Fruit fly (Drosophila melanogaster) whole organism, embryonic: ENCODE measurements around the gene NPF.
A peak's percentile ranks its signal among the peaks of the same experiment; 100 is the strongest.

Experiments used
- Ada2b ChIP-seq: fragments of 200-800 bp; sonication (Bioruptor generic); IDR thresholded peaks from 2 replicates; pipeline ENCODE4 v1.3.6; 2022; ENCODE audit warnings: missing biosample characterization, missing genetic modification characterization
- Bgb ChIP-seq: fragments of 200-800 bp; sonication (Bioruptor generic); IDR thresholded peaks from 2 replicates; pipeline ENCODE4 v1.3.6; 2022; ENCODE audit warnings: missing biosample characterization, missing genetic modification characterization; ENCODE audit not compliant: partially characterized antibody
- CG11247 ChIP-seq: fragments of 200-800 bp; sonication (Bioruptor generic); IDR thresholded peaks from 2 replicates; pipeline ENCODE4 v1.3.6; 2022; ENCODE audit warnings: missing biosample characterization, missing genetic modification characterization
- CG11456 ChIP-seq: fragments of 200-800 bp; sonication (Bioruptor generic); IDR thresholded peaks from 3 replicates; pipeline ENCODE4 v1.3.6; 2022; ENCODE audit warnings: missing biosample characterization, missing genetic modification characterization
- CG11695 ChIP-seq: fragments of 200-800 bp; sonication (Bioruptor generic); IDR thresholded peaks from 3 replicates; pipeline ENCODE4 v1.3.6; 2022; ENCODE audit warnings: missing biosample characterization, missing genetic modification characterization
- CG12104 ChIP-seq: fragments of 200-800 bp; sonication (Bioruptor generic); optimal IDR thresholded peaks from 3 replicates; lab custom pipeline; 2016; ENCODE audit warnings: missing biosample characterization, missing genetic modification characterization
- CG1529 ChIP-seq: fragments of 200-800 bp; sonication (Bioruptor generic); optimal IDR thresholded peaks from 3 replicates; lab custom pipeline; 2018; ENCODE audit warnings: missing biosample characterization, missing genetic modification characterization
- CG15479 ChIP-seq: fragments of 200-800 bp; sonication (Bioruptor generic); optimal IDR thresholded peaks from 3 replicates; lab custom pipeline; 2019; ENCODE audit warnings: missing biosample characterization, mild to moderate bottlenecking, missing genetic modification characterization, moderate library complexity
- CG16815 ChIP-seq: fragments of 200-800 bp; sonication (Bioruptor generic); optimal IDR thresholded peaks from 3 replicates; lab custom pipeline; 2017; ENCODE audit warnings: missing biosample characterization, mild to moderate bottlenecking, missing genetic modification characterization
- CG17802 ChIP-seq: fragments of 200-800 bp; sonication (Bioruptor generic); optimal IDR thresholded peaks from 2 replicates; lab custom pipeline; 2018; ENCODE audit warnings: missing biosample characterization, mild to moderate bottlenecking, missing genetic modification characterization, moderate library complexity
- CG18619 ChIP-seq: fragments of 200-800 bp; sonication (Bioruptor generic); optimal IDR thresholded peaks from 3 replicates; lab custom pipeline; 2017; ENCODE audit warnings: missing biosample characterization, mild to moderate bottlenecking, missing genetic modification characterization
- CG2116 ChIP-seq: fragments of 200-800 bp; sonication (Bioruptor generic); optimal IDR thresholded peaks from 3 replicates; lab custom pipeline; 2018; ENCODE audit warnings: missing biosample characterization, mild to moderate bottlenecking, missing genetic modification characterization
- CG30431 ChIP-seq: fragments of 200-800 bp; sonication (Bioruptor generic); optimal IDR thresholded peaks from 2 replicates; lab custom pipeline; 2017; ENCODE audit warnings: missing biosample characterization, missing genetic modification characterization
- CG3163 ChIP-seq: fragments of 200-800 bp; sonication (Bioruptor generic); optimal IDR thresholded peaks from 3 replicates; lab custom pipeline; 2016; ENCODE audit warnings: missing biosample characterization, missing genetic modification characterization
- CG3407 ChIP-seq: fragments of 200-800 bp; sonication (Bioruptor generic); optimal IDR thresholded peaks from 2 replicates; lab custom pipeline; 2018; ENCODE audit warnings: missing biosample characterization, mild to moderate bottlenecking, missing genetic modification characterization
- CG3995 ChIP-seq: fragments of 200-800 bp; sonication (Bioruptor generic); optimal IDR thresholded peaks from 3 replicates; lab custom pipeline; 2016; ENCODE audit warnings: missing biosample characterization, missing genetic modification characterization
- CG5180 ChIP-seq: fragments of 200-800 bp; sonication (Bioruptor generic); optimal IDR thresholded peaks from 3 replicates; lab custom pipeline; 2017; ENCODE audit warnings: missing biosample characterization, missing genetic modification characterization, mild to moderate bottlenecking, moderate library complexity, missing genetic modification reagents
- CG6683 ChIP-seq: fragments of 200-800 bp; sonication (Bioruptor generic); optimal IDR thresholded peaks from 2 replicates; lab custom pipeline; 2017; ENCODE audit warnings: missing biosample characterization, mild to moderate bottlenecking, missing genetic modification characterization, missing genetic modification reagents
- CG7963 ChIP-seq: fragments of 200-800 bp; sonication (Bioruptor generic); IDR thresholded peaks from 3 replicates; pipeline ENCODE4 v1.3.6; 2022; ENCODE audit warnings: missing biosample characterization, missing genetic modification characterization; ENCODE audit not compliant: partially characterized antibody
- CG8281 ChIP-seq: fragments of 200-800 bp; sonication (Bioruptor generic); optimal IDR thresholded peaks from 2 replicates; lab custom pipeline; 2018; ENCODE audit warnings: missing biosample characterization, mild to moderate bottlenecking, missing genetic modification characterization, moderate library complexity
- CTCF ChIP-seq: fragments of 200-800 bp; sonication (Bioruptor generic); optimal IDR thresholded peaks from 2 replicates; lab custom pipeline; 2017; ENCODE audit warnings: missing biosample characterization, mild to moderate bottlenecking, missing genetic modification characterization, moderate library complexity
- CoRest ChIP-seq: fragments of 200-800 bp; sonication (Bioruptor generic); optimal IDR thresholded peaks from 3 replicates; lab custom pipeline; 2018; ENCODE audit warnings: missing biosample characterization, mild to moderate bottlenecking, missing genetic modification characterization, moderate library complexity
- Dek ChIP-seq: fragments of 200-800 bp; sonication (Bioruptor generic); optimal IDR thresholded peaks from 3 replicates; lab custom pipeline; 2019; ENCODE audit warnings: missing biosample characterization, mild to moderate bottlenecking, missing genetic modification characterization, moderate library complexity
- HLHmδ ChIP-seq: fragments of 200-800 bp; sonication (Bioruptor generic); optimal IDR thresholded peaks from 2 replicates; lab custom pipeline; 2018; ENCODE audit warnings: missing biosample characterization, mild to moderate bottlenecking, missing genetic modification characterization, moderate library complexity
- HmgZ ChIP-seq: fragments of 200-800 bp; sonication (Bioruptor generic); optimal IDR thresholded peaks from 2 replicates; lab custom pipeline; 2018; ENCODE audit warnings: missing biosample characterization, mild to moderate bottlenecking, missing genetic modification characterization
- Lhr ChIP-seq: fragments of 200-800 bp; sonication (Bioruptor generic); optimal IDR thresholded peaks from 3 replicates; lab custom pipeline; 2017; ENCODE audit warnings: mild to moderate bottlenecking, missing biosample characterization, missing genetic modification reagents, missing genetic modification characterization
- Lpt ChIP-seq: fragments of >200 bp; optimal IDR thresholded peaks from 2 replicates; lab custom pipeline; 2018; ENCODE audit warnings: missing biosample characterization, missing genetic modification characterization
- MTF-1 ChIP-seq: fragments of 200-800 bp; sonication (Bioruptor generic); optimal IDR thresholded peaks from 2 replicates; lab custom pipeline; 2018; ENCODE audit warnings: missing biosample characterization, mild to moderate bottlenecking, missing genetic modification characterization, borderline replicate concordance
- NFAT ChIP-seq: fragments of 200-800 bp; sonication (Bioruptor generic); IDR thresholded peaks from 2 replicates; pipeline ENCODE4 v1.3.6; 2022; ENCODE audit warnings: missing biosample characterization, missing genetic modification characterization
- PHDP ChIP-seq: fragments of 200-800 bp; sonication (Bioruptor generic); optimal IDR thresholded peaks from 3 replicates; lab custom pipeline; 2018; ENCODE audit warnings: missing biosample characterization, mild to moderate bottlenecking, missing genetic modification characterization, moderate library complexity
- Six4 ChIP-seq: fragments of 200-800 bp; sonication (Bioruptor generic); optimal IDR thresholded peaks from 2 replicates; lab custom pipeline; 2016; ENCODE audit warnings: missing biosample characterization, missing genetic modification characterization
- Sry-β ChIP-seq: fragments of 200-800 bp; sonication (Bioruptor generic); optimal IDR thresholded peaks from 2 replicates; lab custom pipeline; 2018; ENCODE audit warnings: missing biosample characterization, mild to moderate bottlenecking, missing genetic modification characterization, moderate library complexity
- Sry-δ ChIP-seq: fragments of 200-800 bp; sonication (Bioruptor generic); optimal IDR thresholded peaks from 2 replicates; lab custom pipeline; 2016; ENCODE audit warnings: missing biosample characterization, missing genetic modification characterization
- ash1 ChIP-seq: fragments of 200-800 bp; sonication (Bioruptor generic); optimal IDR thresholded peaks from 2 replicates; lab custom pipeline; 2018; ENCODE audit warnings: missing biosample characterization, mild to moderate bottlenecking, missing genetic modification characterization
- chn ChIP-seq: fragments of 200-800 bp; sonication (Bioruptor generic); optimal IDR thresholded peaks from 2 replicates; lab custom pipeline; 2016; ENCODE audit warnings: missing biosample characterization, missing genetic modification characterization
- crp ChIP-seq, 2 experiments: fragments of 200-800 bp; sonication (Bioruptor generic); optimal IDR thresholded peaks; 2 replicates in 1 of 2; 3 replicates in 1 of 2; lab custom pipeline; 2017; ENCODE audit warnings: missing biosample characterization in 2 of 2, missing genetic modification characterization in 2 of 2, mild to moderate bottlenecking in 1 of 2, moderate library complexity in 1 of 2
- da ChIP-seq: fragments of 200-800 bp; sonication (Bioruptor generic); optimal IDR thresholded peaks from 2 replicates; lab custom pipeline; 2016; ENCODE audit warnings: missing biosample characterization, missing genetic modification characterization
- dan ChIP-seq: fragments of 200-800 bp; sonication (Bioruptor generic); IDR thresholded peaks from 2 replicates; pipeline ENCODE4 v1.3.6; 2022; ENCODE audit warnings: missing biosample characterization, missing genetic modification characterization
- gce ChIP-seq: fragments of 200-800 bp; sonication (Bioruptor generic); IDR thresholded peaks from 3 replicates; pipeline ENCODE4 v1.3.6; 2022; ENCODE audit warnings: missing biosample characterization, missing genetic modification characterization
- gcm ChIP-seq: fragments of 200-800 bp; sonication (Bioruptor generic); optimal IDR thresholded peaks from 2 replicates; lab custom pipeline; 2019; ENCODE audit warnings: missing biosample characterization, mild to moderate bottlenecking, missing genetic modification characterization, moderate library complexity
- hkb ChIP-seq, 2 experiments: fragments of 200-800 bp in 1 of 2; fragments of >200 bp in 1 of 2; sonication (Bioruptor generic) in 1 of 2; IDR thresholded peaks in 1 of 2; optimal IDR thresholded peaks in 1 of 2; 2 replicates each; pipeline versions ENCODE4 v1.3.6 to Lab custom; 2017 to 2022; ENCODE audit warnings: missing biosample characterization in 1 of 2, missing genetic modification characterization in 1 of 2
- lab ChIP-seq: fragments of 200-800 bp; sonication (Bioruptor generic); optimal IDR thresholded peaks from 3 replicates; lab custom pipeline; 2017; ENCODE audit warnings: missing biosample characterization, missing genetic modification characterization, mild to moderate bottlenecking, moderate library complexity, missing genetic modification reagents
- lbe ChIP-seq: fragments of 200-800 bp; sonication (Bioruptor generic); optimal IDR thresholded peaks from 2 replicates; lab custom pipeline; 2016; ENCODE audit warnings: missing biosample characterization, mild to moderate bottlenecking, missing genetic modification characterization
- nerfin-2 ChIP-seq: fragments of 200-800 bp; sonication (Bioruptor generic); IDR thresholded peaks from 2 replicates; pipeline ENCODE4 v1.3.6; 2022; ENCODE audit warnings: missing biosample characterization, missing genetic modification characterization; ENCODE audit not compliant: partially characterized antibody
- nmo ChIP-seq: fragments of 200-800 bp; sonication (Bioruptor generic); optimal IDR thresholded peaks from 2 replicates; lab custom pipeline; 2018; ENCODE audit warnings: missing biosample characterization, mild to moderate bottlenecking, missing genetic modification characterization, moderate library complexity
- pan ChIP-seq, 4 experiments: fragments of >200 bp in 3 of 4; fragments of 200-800 bp in 1 of 4; sonication (Bioruptor generic) in 1 of 4; optimal IDR thresholded peaks in 3 of 4; IDR thresholded peaks in 1 of 4; 2 replicates each; pipeline versions ENCODE4 v1.3.6 to Lab custom; 2017 to 2022; ENCODE audit warnings: missing biosample characterization in 2 of 4, missing genetic modification characterization in 2 of 4, mixed read lengths in 1 of 4
- sd ChIP-seq: fragments of 200-800 bp; sonication (Bioruptor generic); optimal IDR thresholded peaks from 3 replicates; lab custom pipeline; 2018; ENCODE audit warnings: missing biosample characterization, mild to moderate bottlenecking, missing genetic modification characterization, moderate library complexity
- sna ChIP-seq: fragments of 200-800 bp; sonication (Bioruptor generic); IDR thresholded peaks from 2 replicates; pipeline ENCODE4 v1.3.6; 2022; ENCODE audit warnings: missing biosample characterization, missing genetic modification characterization; ENCODE audit not compliant: partially characterized antibody
- zen2 ChIP-seq: fragments of 200-800 bp; sonication (Bioruptor generic); IDR thresholded peaks from 3 replicates; pipeline ENCODE4 v1.3.6; 2022; ENCODE audit warnings: missing biosample characterization, missing genetic modification characterization; ENCODE audit not compliant: partially characterized antibody

Gene NPF

dm6 chr3R:16652091-16652490, 43.1 kb downstream of the NPF start, which contains the start of gene CG14907 (continued):
- TF ChIP-seq CG8281 (tag; lab: Kevin White, UChicago) (no peak), CG3995 (no peak), CG3163 (GFP tag; lab: Kevin White, UChicago) (no peak), hkb (optimal IDR thresholded peaks at IDR 0.05; lab: Kevin White, UChicago) (no peak), hkb (GFP tag; IDR thresholded peaks at IDR 0.05; lab: Robert Waterston, UW) (no peak), ash1 (GFP tag; lab: Kevin White, UChicago) (no peak), Six4 (GFP tag; lab: Kevin White, UChicago) (no peak), HmgZ (peak; percentile 2), CG11695 (GFP tag; lab: Robert Waterston, UW) (no peak), HLHmδ (GFP tag; lab: Kevin White, UChicago) (no peak), lab (GFP tag; lab: Kevin White, UChicago) (no peak), nmo (no peak), nerfin-2 (GFP tag; lab: Robert Waterston, UW) (peak; percentile 65), CTCF (GFP tag; lab: Kevin White, UChicago) (no peak), Lpt (GFP tag; lab: Kevin White, UChicago) (no peak), gce (GFP tag; lab: Robert Waterston, UW) (no peak), dan (GFP tag; lab: Robert Waterston, UW) (no peak), crp (GFP tag; optimal IDR thresholded peaks at IDR 0.05; lab: Kevin White, UChicago) (peak in 1 of 2 experiments; percentile 84), CG18619 (GFP tag; lab: Kevin White, UChicago) (no peak), Bgb (peak; percentile 71; the same call in 1 of the 2 replicates), da (GFP tag; lab: Kevin White, UChicago) (no peak), CG11456 (GFP tag; lab: Robert Waterston, UW) (no peak), PHDP (tag; lab: Kevin White, UChicago) (peak; percentile 7), pan (optimal IDR thresholded peaks at IDR 0.05; lab: Kevin White, UChicago) (no peak), pan (GFP tag; optimal IDR thresholded peaks at IDR 0.05 in 1 of 2, IDR thresholded peaks at IDR 0.05 in 1 of 2) (no peak), Dek (no peak), CG1529 (GFP tag; lab: Kevin White, UChicago) (no peak), zen2 (peak; percentile 56; the same call in 1 of the 3 replicates), CG30431 (no peak), MTF-1 (no peak), lbe (GFP tag; lab: Kevin White, UChicago) (no peak), CG2116 (GFP tag; lab: Kevin White, UChicago) (peak; percentile 96), CG16815 (no peak), Sry-δ (GFP tag; lab: Kevin White, UChicago) (peak; percentile 71), Ada2b (GFP tag; lab: Robert Waterston, UW) (no peak), CG15479 (no peak), Lhr (GFP tag; lab: Kevin White, UChicago) (no peak), CG6683 (GFP tag; lab: Kevin White, UChicago) (no peak), CG12104 (GFP tag; lab: Kevin White, UChicago) (no peak), CG3407 (GFP tag; lab: Kevin White, UChicago) (no peak), NFAT (GFP tag; lab: Robert Waterston, UW) (no peak), CG11247 (GFP tag; lab: Robert Waterston, UW) (no peak), Sry-β (GFP tag; lab: Kevin White, UChicago) (no peak), CoRest (tag; lab: Kevin White, UChicago) (no peak), gcm (GFP tag; lab: Kevin White, UChicago) (no peak), chn (GFP tag; lab: Kevin White, UChicago) (no peak), sd (tag; lab: Kevin White, UChicago) (no peak), CG17802 (tag; lab: Kevin White, UChicago) (peak; percentile 32), sna (GFP tag; lab: Robert Waterston, UW) (peak; percentile 75), CG5180 (no peak), CG7963 (GFP tag; lab: Robert Waterston, UW) (peak; percentile 50; the same call in 1 of the 3 replicates)
